Worm (Caenorhabditis elegans) whole organism, early embryonic: ENCODE measurements around the gene ift-43.

Experiments
- ama-1 ChIP-seq: fragments of 150-350 bp; optimal IDR thresholded peaks from 2 replicates; lab custom pipeline; 2014
- ets-7 ChIP-seq: sonication (generic microtip); optimal IDR thresholded peaks from 2 replicates; lab custom pipeline; 2016; ENCODE audit warnings: missing genotype, missing genetic modification characterization, missing compliant biosample characterization
- hmbx-1 ChIP-seq: sonication (generic microtip); optimal IDR thresholded peaks from 2 replicates; lab custom pipeline; 2016; ENCODE audit warnings: mild to moderate bottlenecking, missing genetic modification characterization, missing compliant biosample characterization
- pes-1 ChIP-seq: fragments of 200-800 bp; sonication (Bioruptor generic); IDR thresholded peaks from 2 replicates; pipeline ENCODE4 v1.3.6; 2022; ENCODE audit warnings: missing genetic modification reagents, missing genetic modification characterization, missing compliant biosample characterization
- tbx-11 ChIP-seq: fragments of 200-800 bp; sonication (Bioruptor generic); IDR thresholded peaks from 2 replicates; pipeline ENCODE4 v1.3.6; 2022; ENCODE audit warnings: missing genetic modification characterization, missing compliant biosample characterization

- TF ChIP-seq tbx-11 (GFP tag; lab: Robert Waterston, UW) = no peak
- no peak for TF ChIP-seq ets-7 (tag; lab: Kevin White, UChicago)
- no peak for TF ChIP-seq ama-1 (lab: Kevin White, UChicago)
- TF ChIP-seq hmbx-1 = no peak
- no peak for TF ChIP-seq pes-1
Observed at ce11 chrII:5665029-5665428, 4.4 kb upstream of the ift-43 start, which contains the start of gene C25H3.15.
